Worm (Caenorhabditis elegans) whole organism, L1 larva: Measurements from ENCODE around the gene F48F7.3.

Source experiments
- C34B4.2 ChIP-seq: sonication (generic microtip); optimal IDR thresholded peaks from 2 replicates; lab custom pipeline; 2017; ENCODE audit warnings: mild to moderate bottlenecking, missing genetic modification characterization, missing compliant biosample characterization
- ets-5 ChIP-seq: fragments of 200-800 bp; sonication (Bioruptor generic); IDR thresholded peaks from 2 replicates; pipeline ENCODE4 v1.3.6; 2022; ENCODE audit warnings: missing genetic modification characterization, missing compliant biosample characterization
- skn-1 ChIP-seq: fragments of 150-350 bp; optimal IDR thresholded peaks from 2 replicates; lab custom pipeline; 2014; ENCODE audit warnings: missing biosample characterization, missing genetic modification characterization
- unc-86 ChIP-seq: sonication (generic microtip); optimal IDR thresholded peaks from 2 replicates; lab custom pipeline; 2016; ENCODE audit warnings: missing genetic modification characterization, missing compliant biosample characterization

- no peak for TF ChIP-seq ets-5 (GFP tag; lab: Robert Waterston, UW)
- TF ChIP-seq C34B4.2 (tag; lab: Kevin White, UChicago), result no peak
- TF ChIP-seq unc-86 (tag; lab: Kevin White, UChicago), result no peak
- no peak for TF ChIP-seq skn-1 (tag; lab: Kevin White, UChicago)
Observed at ce11 chrX:13913641-13914040, 49.7 kb upstream of the F48F7.3 start.
